Worm (Caenorhabditis elegans) whole organism, early embryonic: Measurements from ENCODE around the gene chil-12.

Experiments used
- B0310.2 ChIP-seq: sonication (generic microtip); optimal IDR thresholded peaks from 2 replicates; lab custom pipeline; 2016; ENCODE audit warnings: mild to moderate bottlenecking, missing genetic modification characterization, missing compliant biosample characterization
- F13C5.2 ChIP-seq: sonication (generic microtip); optimal IDR thresholded peaks from 2 replicates; lab custom pipeline; 2017; ENCODE audit warnings: mild to moderate bottlenecking, missing genetic modification characterization, inconsistent platforms, missing compliant biosample characterization
- aly-1 ChIP-seq: sonication (generic microtip); optimal IDR thresholded peaks from 2 replicates; lab custom pipeline; 2016; ENCODE audit warnings: missing genetic modification characterization, missing compliant biosample characterization
- ama-1 ChIP-seq: fragments of 150-350 bp; optimal IDR thresholded peaks from 2 replicates; lab custom pipeline; 2014
- flt-1 ChIP-seq: fragments of 200-800 bp; sonication (Bioruptor generic); IDR thresholded peaks from 2 replicates; pipeline ENCODE4 v1.3.6; 2022; ENCODE audit warnings: missing genetic modification characterization, missing compliant biosample characterization
- hmbx-1 ChIP-seq: sonication (generic microtip); optimal IDR thresholded peaks from 2 replicates; lab custom pipeline; 2016; ENCODE audit warnings: mild to moderate bottlenecking, missing genetic modification characterization, missing compliant biosample characterization
- hnd-1 ChIP-seq: sonication (generic microtip); optimal IDR thresholded peaks from 2 replicates; lab custom pipeline; 2016; ENCODE audit warnings: missing genetic modification characterization, missing compliant biosample characterization
- pes-1 ChIP-seq: fragments of 200-800 bp; sonication (Bioruptor generic); IDR thresholded peaks from 2 replicates; pipeline ENCODE4 v1.3.6; 2022; ENCODE audit warnings: missing genetic modification reagents, missing genetic modification characterization, missing compliant biosample characterization
- tbx-37 ChIP-seq: fragments of 200-800 bp; sonication (Bioruptor generic); conservative IDR thresholded peaks from 2 replicates; pipeline ENCODE4 v1.3.6; 2022; ENCODE audit warnings: missing genetic modification reagents, missing genetic modification characterization, missing compliant biosample characterization

DNA sequence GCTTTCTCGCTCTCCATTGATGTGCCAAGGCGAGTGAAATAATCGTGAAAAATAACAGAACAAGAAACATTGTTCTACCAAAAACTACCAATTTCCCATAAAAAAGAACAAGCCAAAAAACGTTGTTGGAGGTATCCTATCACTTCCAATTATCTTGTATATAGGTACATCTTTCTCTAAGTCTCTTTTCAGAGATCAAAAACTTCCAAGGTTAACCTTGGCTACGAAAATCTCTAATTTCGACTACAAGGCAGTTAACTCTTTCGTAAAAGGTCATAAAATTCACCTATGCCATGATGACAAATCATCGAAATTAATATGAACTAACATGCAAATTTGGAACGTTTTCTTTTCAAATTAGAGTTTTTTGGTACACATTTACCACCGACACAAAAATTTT lies 46.5 kb downstream of the chil-12 start, which contains the start of gene cyp-34A1:
- no peak for TF ChIP-seq flt-1
- TF ChIP-seq ama-1, result no peak
- no peak for TF ChIP-seq hnd-1 (tag; lab: Kevin White, UChicago)
- no peak for TF ChIP-seq pes-1 (GFP tag; lab: Robert Waterston, UW)
- no peak for TF ChIP-seq F13C5.2 (tag; lab: Kevin White, UChicago)
- TF ChIP-seq hmbx-1, result no peak
- no peak for TF ChIP-seq B0310.2 (tag; lab: Kevin White, UChicago)
- TF ChIP-seq aly-1 (tag; lab: Kevin White, UChicago), result no peak
- TF ChIP-seq tbx-37, result no peak
